Fruit fly (Drosophila melanogaster) whole organism, prepupa: Measurements from ENCODE around the gene lsn.

Experiments
- Blimp-1 ChIP-seq: fragments of 200-800 bp; sonication (Bioruptor generic); optimal IDR thresholded peaks from 3 replicates; lab custom pipeline; 2017; ENCODE audit warnings: missing biosample characterization, missing genetic modification characterization, mild to moderate bottlenecking, moderate library complexity, missing genetic modification reagents
- CG10631 ChIP-seq: fragments of 200-800 bp; sonication (Bioruptor generic); optimal IDR thresholded peaks from 2 replicates; lab custom pipeline; 2016; ENCODE audit warnings: missing biosample characterization, missing genetic modification characterization
- CG11294 ChIP-seq: fragments of 200-800 bp; sonication (Bioruptor generic); IDR thresholded peaks from 2 replicates; pipeline ENCODE4 v1.3.6; 2022; ENCODE audit warnings: missing biosample characterization, missing genetic modification characterization
- CG15336 ChIP-seq: fragments of 200-800 bp; sonication (Bioruptor generic); IDR thresholded peaks from 2 replicates; pipeline ENCODE4 v1.3.6; 2022; ENCODE audit warnings: missing biosample characterization, missing genetic modification characterization
- CG1621 ChIP-seq: fragments of 200-800 bp; sonication (Bioruptor generic); optimal IDR thresholded peaks from 3 replicates; lab custom pipeline; 2018; ENCODE audit warnings: missing biosample characterization, mild to moderate bottlenecking, missing genetic modification characterization
- CG16779 ChIP-seq: fragments of 200-800 bp; sonication (Bioruptor generic); optimal IDR thresholded peaks from 3 replicates; lab custom pipeline; 2017; ENCODE audit warnings: missing biosample characterization, mild to moderate bottlenecking, missing genetic modification characterization
- CG31627 ChIP-seq: fragments of 200-800 bp; sonication (Bioruptor generic); optimal IDR thresholded peaks from 3 replicates; lab custom pipeline; 2016; ENCODE audit warnings: missing biosample characterization, missing genetic modification characterization
- CG32006 ChIP-seq: fragments of 200-800 bp; sonication (Bioruptor generic); optimal IDR thresholded peaks from 3 replicates; lab custom pipeline; 2017; ENCODE audit warnings: missing biosample characterization, mild to moderate bottlenecking, missing genetic modification characterization
- CG34406 ChIP-seq: fragments of 200-800 bp; sonication (Bioruptor generic); optimal IDR thresholded peaks from 3 replicates; lab custom pipeline; 2016; ENCODE audit warnings: missing biosample characterization, missing genetic modification characterization
- CG4318 ChIP-seq: fragments of 200-800 bp; sonication (Bioruptor generic); optimal IDR thresholded peaks from 3 replicates; lab custom pipeline; 2017; ENCODE audit warnings: missing biosample characterization, mild to moderate bottlenecking, missing genetic modification characterization
- CG6163 ChIP-seq: fragments of 200-800 bp; sonication (Bioruptor generic); IDR thresholded peaks from 3 replicates; pipeline ENCODE4 v1.3.6; 2022; ENCODE audit warnings: missing biosample characterization, missing genetic modification characterization
- CG6276 ChIP-seq: fragments of 200-800 bp; sonication (Bioruptor generic); optimal IDR thresholded peaks from 2 replicates; lab custom pipeline; 2017; ENCODE audit warnings: missing biosample characterization, mild to moderate bottlenecking, missing genetic modification characterization
- CG6808 ChIP-seq: fragments of 200-800 bp; sonication (Bioruptor generic); optimal IDR thresholded peaks from 3 replicates; lab custom pipeline; 2017; ENCODE audit warnings: missing biosample characterization, missing genetic modification characterization, mild to moderate bottlenecking, moderate library complexity, missing genetic modification reagents
- CG7368 ChIP-seq: fragments of 200-800 bp; sonication (Bioruptor generic); optimal IDR thresholded peaks from 3 replicates; lab custom pipeline; 2016; ENCODE audit warnings: missing biosample characterization, missing genetic modification characterization
- CG8119 ChIP-seq: fragments of 200-800 bp; sonication (Bioruptor generic); IDR thresholded peaks from 3 replicates; pipeline ENCODE4 v1.3.6; 2022; ENCODE audit warnings: missing biosample characterization, missing genetic modification characterization
- CG9139 ChIP-seq: fragments of 200-800 bp; sonication (Bioruptor generic); optimal IDR thresholded peaks from 3 replicates; lab custom pipeline; 2017; ENCODE audit warnings: missing biosample characterization, mild to moderate bottlenecking, missing genetic modification characterization
- Eip75B ChIP-seq: fragments of 200-800 bp; sonication (Bioruptor generic); optimal IDR thresholded peaks from 3 replicates; lab custom pipeline; 2016; ENCODE audit warnings: missing biosample characterization, missing genetic modification characterization
- Eip93F ChIP-seq: fragments of 200-800 bp; sonication (Bioruptor generic); optimal IDR thresholded peaks from 2 replicates; lab custom pipeline; 2016; ENCODE audit warnings: missing biosample characterization, mild to moderate bottlenecking, missing genetic modification characterization
- Hr39 ChIP-seq: fragments of 200-800 bp; sonication (Bioruptor generic); optimal IDR thresholded peaks from 2 replicates; lab custom pipeline; 2016; ENCODE audit warnings: missing biosample characterization, missing genetic modification characterization
- OdsH ChIP-seq: fragments of 200-800 bp; sonication (Bioruptor generic); optimal IDR thresholded peaks from 3 replicates; lab custom pipeline; 2016; ENCODE audit warnings: missing biosample characterization, missing genetic modification characterization
- Sox102F ChIP-seq: fragments of 200-800 bp; sonication (Bioruptor generic); optimal IDR thresholded peaks from 2 replicates; lab custom pipeline; 2016; ENCODE audit warnings: missing biosample characterization, mild to moderate bottlenecking, missing genetic modification characterization
- Sox14 ChIP-seq: fragments of 200-800 bp; sonication (Bioruptor generic); optimal IDR thresholded peaks from 3 replicates; lab custom pipeline; 2016; ENCODE audit warnings: missing biosample characterization, missing genetic modification characterization
- achi ChIP-seq: fragments of 200-800 bp; sonication (Bioruptor generic); optimal IDR thresholded peaks from 3 replicates; lab custom pipeline; 2016; ENCODE audit warnings: missing biosample characterization, missing genetic modification characterization
- acj6 ChIP-seq: fragments of 200-800 bp; sonication (Bioruptor generic); optimal IDR thresholded peaks from 3 replicates; lab custom pipeline; 2016; ENCODE audit warnings: missing biosample characterization, missing genetic modification characterization
- dac ChIP-seq: fragments of 200-800 bp; sonication (Bioruptor generic); optimal IDR thresholded peaks from 2 replicates; lab custom pipeline; 2017; ENCODE audit warnings: missing biosample characterization, mild to moderate bottlenecking, missing genetic modification characterization
- dsx ChIP-seq: fragments of 200-800 bp; optimal IDR thresholded peaks from 3 replicates; lab custom pipeline; 2019; ENCODE audit warnings: missing biosample characterization, mild to moderate bottlenecking, missing genetic modification characterization, moderate library complexity; ENCODE audit not compliant: poor library complexity, severe bottlenecking
- eg ChIP-seq: fragments of 200-800 bp; sonication (Bioruptor generic); IDR thresholded peaks from 3 replicates; pipeline ENCODE4 v1.3.6; 2022; ENCODE audit warnings: missing biosample characterization, missing genetic modification characterization
- esn ChIP-seq: fragments of 200-800 bp; sonication (Bioruptor generic); optimal IDR thresholded peaks from 2 replicates; lab custom pipeline; 2016; ENCODE audit warnings: missing biosample characterization, mild to moderate bottlenecking, missing genetic modification characterization, moderate library complexity
- fd85E ChIP-seq: fragments of 200-800 bp; sonication (Bioruptor generic); optimal IDR thresholded peaks from 3 replicates; lab custom pipeline; 2016; ENCODE audit warnings: missing biosample characterization, missing genetic modification characterization
- fkh ChIP-seq: fragments of 200-800 bp; sonication (Bioruptor generic); optimal IDR thresholded peaks from 3 replicates; lab custom pipeline; 2017; ENCODE audit warnings: missing biosample characterization, mild to moderate bottlenecking, missing genetic modification characterization, moderate library complexity
- lz ChIP-seq: fragments of 200-800 bp; sonication (Bioruptor generic); optimal IDR thresholded peaks from 3 replicates; lab custom pipeline; 2016; ENCODE audit warnings: missing biosample characterization, missing genetic modification characterization
- net ChIP-seq: fragments of 200-800 bp; sonication (Bioruptor generic); optimal IDR thresholded peaks from 3 replicates; lab custom pipeline; 2016; ENCODE audit warnings: missing biosample characterization, missing genetic modification characterization
- salr ChIP-seq, 2 experiments: fragments of 200-800 bp; sonication (Bioruptor generic); optimal IDR thresholded peaks; 3 replicates each; lab custom pipeline; 2016 to 2018; ENCODE audit warnings: missing biosample characterization in 2 of 2, missing genetic modification characterization in 2 of 2, mild to moderate bottlenecking in 1 of 2
- spab ChIP-seq: fragments of 200-800 bp; sonication (Bioruptor generic); optimal IDR thresholded peaks from 2 replicates; lab custom pipeline; 2017; ENCODE audit warnings: missing biosample characterization, mild to moderate bottlenecking, missing genetic modification characterization, missing genetic modification reagents
- svp ChIP-seq: fragments of 200-800 bp; sonication (Bioruptor generic); peaks from one replicate; lab custom pipeline; 2016; ENCODE audit warnings: missing biosample characterization, missing genetic modification characterization
- vri ChIP-seq: fragments of 200-800 bp; sonication (Bioruptor generic); optimal IDR thresholded peaks from 3 replicates; lab custom pipeline; 2016; ENCODE audit warnings: missing biosample characterization, mild to moderate bottlenecking, missing genetic modification characterization

lsn gene

dm6 chr3R:21888696-21889602 lies 24.0 kb downstream of the lsn start, which contains the start of gene CG43844 (continued):
- TF ChIP-seq spab (GFP tag; lab: Kevin White, UChicago): no peak
- TF ChIP-seq CG10631: no peak
- TF ChIP-seq lz (GFP tag; lab: Kevin White, UChicago): no peak
- TF ChIP-seq dsx (GFP tag; lab: Kevin White, UChicago): peak; percentile 83
- peak; percentile 0 for TF ChIP-seq OdsH
- TF ChIP-seq salr (GFP tag; optimal IDR thresholded peaks at IDR 0.05; lab: Kevin White, UChicago): no peak
- peak; percentile 23 for TF ChIP-seq acj6
- TF ChIP-seq CG16779: no peak
- no peak for TF ChIP-seq Eip93F (GFP tag; lab: Kevin White, UChicago)
- TF ChIP-seq CG11294 (GFP tag; lab: Robert Waterston, UW): no peak
- no peak for TF ChIP-seq CG1621 (tag; lab: Kevin White, UChicago)
- no peak for TF ChIP-seq Sox102F (GFP tag; lab: Kevin White, UChicago)
- peak; percentile 15 for TF ChIP-seq CG7368 (GFP tag; lab: Kevin White, UChicago)
- TF ChIP-seq CG6276 (GFP tag; lab: Kevin White, UChicago): no peak
- TF ChIP-seq CG34406 (GFP tag; lab: Kevin White, UChicago): peak; percentile 9
- no peak for TF ChIP-seq fkh (GFP tag; lab: Kevin White, UChicago)

dm6 chr3R:21889945-21890344 lies 25.0 kb downstream of the lsn start:
- TF ChIP-seq CG34406 (GFP tag; lab: Kevin White, UChicago) (no peak), Eip93F (GFP tag; lab: Kevin White, UChicago) (peak; percentile 83), CG9139 (GFP tag; lab: Kevin White, UChicago) (peak; percentile 23), CG6163 (GFP tag; lab: Robert Waterston, UW) (0 out of 3 replicates have a peak, but pooled peaks have one; percentile 6), spab (GFP tag; lab: Kevin White, UChicago) (no peak), svp (peak; percentile 84), vri (GFP tag; lab: Kevin White, UChicago) (peak; percentile 96), CG31627 (GFP tag; lab: Kevin White, UChicago) (no peak), acj6 (no peak), Sox14 (GFP tag; lab: Kevin White, UChicago) (peak; percentile 19)
- TF ChIP-seq, all 60 proteins: peak for 6

dm6 chr3R:21890739-21891138 lies 25.8 kb downstream of the lsn start:
- TF ChIP-seq CG15336 (GFP tag; lab: Robert Waterston, UW) (no peak), eg (GFP tag; lab: Robert Waterston, UW) (peak; percentile 50; the same call in 1 of the 3 replicates), fd85E (GFP tag; lab: Kevin White, UChicago) (no peak), CG16779 (peak; percentile 1), CG32006 (GFP tag; lab: Kevin White, UChicago) (no peak), CG6163 (GFP tag; lab: Robert Waterston, UW) (peak; percentile 17; the same call in 1 of the 3 replicates), CG6808 (peak; percentile 8), CG6276 (GFP tag; lab: Kevin White, UChicago) (peak; percentile 18), achi (GFP tag; lab: Kevin White, UChicago) (no peak), dac (GFP tag; lab: Kevin White, UChicago) (no peak), svp (peak; percentile 74), net (no peak), CG4318 (GFP tag; lab: Kevin White, UChicago) (no peak), CG8119 (GFP tag; lab: Robert Waterston, UW) (no peak), Hr39 (no peak), esn (GFP tag; lab: Kevin White, UChicago) (peak; percentile 13), Eip75B (GFP tag; lab: Kevin White, UChicago) (no peak), OdsH (no peak), Sox14 (GFP tag; lab: Kevin White, UChicago) (no peak), Blimp-1 (GFP tag; lab: Kevin White, UChicago) (no peak)
